Worm (Caenorhabditis elegans): ENCODE measurements around the gene srm-3.

ce11 chrIV:9632094-9632493, 16.7 kb upstream of the srm-3 start:
- TF ChIP-seq elt-1 (tag; optimal IDR thresholded peaks at IDR 0.05), result no peak
- TF ChIP-seq skn-1 (tag; optimal IDR thresholded peaks at IDR 0.05), result no peak
- TF ChIP-seq nhr-12 (tag; optimal IDR thresholded peaks at IDR 0.05), result no peak
- no peak for TF ChIP-seq nhr-77 (tag; optimal IDR thresholded peaks at IDR 0.05)
- TF ChIP-seq unc-62 (GFP tag; optimal IDR thresholded peaks at IDR 0.05), result no peak
- TF ChIP-seq fos-1 (tag; optimal IDR thresholded peaks at IDR 0.05), result no peak
- TF ChIP-seq snpc-4 (tag; optimal IDR thresholded peaks at IDR 0.05), result no peak
- no peak for TF ChIP-seq lin-39 (tag; optimal IDR thresholded peaks at IDR 0.05)
- TF ChIP-seq ama-1 (optimal IDR thresholded peaks at IDR 0.05), result no peak

Data from whole organism, L2 larva.